Worm (Caenorhabditis elegans) whole organism, young adult: Measurements from ENCODE around the gene K07C11.7.

ENCODE experiments used
- B0019.2 ChIP-seq: fragments of 200-800 bp; sonication (Bioruptor generic); conservative IDR thresholded peaks from 2 replicates; pipeline ENCODE4 v1.3.6; 2022; ENCODE audit warnings: missing genetic modification reagents, missing genetic modification characterization, missing compliant biosample characterization
- B0336.3 ChIP-seq: fragments of 200-800 bp; sonication (Bioruptor generic); IDR thresholded peaks from 2 replicates; pipeline ENCODE4 v1.3.6; 2022; ENCODE audit warnings: missing genetic modification characterization, missing compliant biosample characterization
- C06A6.2 ChIP-seq: fragments of 200-800 bp; sonication (Bioruptor generic); conservative IDR thresholded peaks from 2 replicates; pipeline ENCODE4 v1.3.6; 2022; ENCODE audit warnings: missing genetic modification characterization, missing compliant biosample characterization
- C17E4.6 ChIP-seq: fragments of 200-800 bp; sonication (Bioruptor generic); IDR thresholded peaks from 2 replicates; pipeline ENCODE4 v1.3.6; 2022; ENCODE audit warnings: missing genetic modification reagents, missing genetic modification characterization, missing compliant biosample characterization
- D2030.7 ChIP-seq: fragments of 200-800 bp; sonication (Bioruptor generic); IDR thresholded peaks from 2 replicates; pipeline ENCODE4 v1.3.6; 2022; ENCODE audit warnings: missing genetic modification reagents, missing genetic modification characterization, missing compliant biosample characterization
- F10E7.11 ChIP-seq: sonication (generic microtip); optimal IDR thresholded peaks from 2 replicates; lab custom pipeline; 2017; ENCODE audit warnings: mild to moderate bottlenecking, missing genetic modification characterization, moderate library complexity, missing compliant biosample characterization
- F37B4.10 ChIP-seq: fragments of 200-800 bp; sonication (Bioruptor generic); IDR thresholded peaks from 2 replicates; pipeline ENCODE4 v1.3.6; 2022; ENCODE audit warnings: missing genetic modification characterization, missing compliant biosample characterization
- F39B2.1 ChIP-seq: fragments of 200-800 bp; sonication (Bioruptor generic); IDR thresholded peaks from 2 replicates; pipeline ENCODE4 v1.3.6; 2022; ENCODE audit warnings: missing genetic modification reagents, missing genetic modification characterization, missing compliant biosample characterization
- F49E8.2 ChIP-seq: sonication (generic microtip); optimal IDR thresholded peaks from 3 replicates; lab custom pipeline; 2017; ENCODE audit warnings: missing genetic modification characterization, mild to moderate bottlenecking, missing compliant biosample characterization, antibody characterized with exemption, moderate library complexity; ENCODE audit not compliant: insufficient read depth
- F57C9.4 ChIP-seq: sonication (generic microtip); optimal IDR thresholded peaks from 2 replicates; lab custom pipeline; 2017; ENCODE audit warnings: mild to moderate bottlenecking, missing genetic modification characterization, missing compliant biosample characterization
- K11D2.4 ChIP-seq: fragments of 200-800 bp; sonication (Bioruptor generic); IDR thresholded peaks from 2 replicates; pipeline ENCODE4 v1.3.6; 2022; ENCODE audit warnings: missing genetic modification reagents, missing genetic modification characterization, missing compliant biosample characterization
- T26A5.8 ChIP-seq: sonication (generic microtip); optimal IDR thresholded peaks from 2 replicates; lab custom pipeline; 2016; ENCODE audit warnings: missing genetic modification characterization, missing compliant biosample characterization
- Y53G8AR.9 ChIP-seq: fragments of 200-800 bp; sonication (Bioruptor generic); conservative IDR thresholded peaks from 2 replicates; pipeline ENCODE4 v1.3.6; 2022; ENCODE audit warnings: missing genetic modification reagents, missing genetic modification characterization, missing compliant biosample characterization
- Y56A3A.18 ChIP-seq: fragments of 200-800 bp; sonication (Bioruptor generic); IDR thresholded peaks from 2 replicates; pipeline ENCODE4 v1.3.6; 2022; ENCODE audit warnings: missing genetic modification reagents, missing genetic modification characterization, missing compliant biosample characterization
- Y79H2A.3 ChIP-seq: fragments of 200-800 bp; sonication (Bioruptor generic); conservative IDR thresholded peaks from 2 replicates; pipeline ENCODE4 v1.3.6; 2022; ENCODE audit warnings: missing genetic modification reagents, missing genetic modification characterization, missing compliant biosample characterization
- ama-1 ChIP-seq, 3 experiments: fragments of 150-350 bp in 1 of 3; sonication (generic microtip) in 2 of 3; optimal IDR thresholded peaks; 2 replicates each; lab custom pipeline; 2014 to 2018; ENCODE audit warnings: missing biosample characterization in 2 of 3, missing genetic modification characterization in 2 of 3, missing genetic modification reagents in 2 of 3
- aptf-3 ChIP-seq: fragments of 200-800 bp; sonication (Bioruptor generic); IDR thresholded peaks from 2 replicates; pipeline ENCODE4 v1.3.6; 2022; ENCODE audit warnings: missing genetic modification characterization, missing compliant biosample characterization
- atf-7 ChIP-seq: sonication (generic microtip); optimal IDR thresholded peaks from 2 replicates; lab custom pipeline; 2017; ENCODE audit warnings: mild to moderate bottlenecking, missing genetic modification characterization, missing compliant biosample characterization
- bed-2 ChIP-seq: fragments of 200-800 bp; sonication (Bioruptor generic); IDR thresholded peaks from 2 replicates; pipeline ENCODE4 v1.3.6; 2022; ENCODE audit warnings: missing genetic modification reagents, missing genetic modification characterization, missing compliant biosample characterization
- ceh-40 ChIP-seq: fragments of 200-800 bp; sonication (Bioruptor generic); IDR thresholded peaks from 2 replicates; pipeline ENCODE4 v1.3.6; 2022; ENCODE audit warnings: missing genetic modification characterization, missing compliant biosample characterization
- dox-1 ChIP-seq: fragments of 200-800 bp; sonication (Bioruptor generic); IDR thresholded peaks from 2 replicates; pipeline ENCODE4 v1.3.6; 2022; ENCODE audit warnings: missing genetic modification reagents, missing genetic modification characterization, missing compliant biosample characterization
- dpff-1 ChIP-seq: sonication (generic microtip); optimal IDR thresholded peaks from 2 replicates; lab custom pipeline; 2017; ENCODE audit warnings: mild to moderate bottlenecking, missing genetic modification characterization, missing compliant biosample characterization
- egl-18 ChIP-seq: fragments of 200-800 bp; sonication (Bioruptor generic); IDR thresholded peaks from 2 replicates; pipeline ENCODE4 v1.3.6; 2022; ENCODE audit warnings: missing genetic modification reagents, missing genetic modification characterization, missing compliant biosample characterization
- hmg-1.2 ChIP-seq: fragments of 200-800 bp; sonication (Bioruptor generic); IDR thresholded peaks from 2 replicates; pipeline ENCODE4 v1.3.6; 2022; ENCODE audit warnings: missing genetic modification reagents, missing genetic modification characterization, missing compliant biosample characterization
- hmg-20 ChIP-seq: fragments of 200-800 bp; sonication (Bioruptor generic); IDR thresholded peaks from 2 replicates; pipeline ENCODE4 v1.3.6; 2022; ENCODE audit warnings: missing genetic modification reagents, missing genetic modification characterization, missing compliant biosample characterization
- let-526 ChIP-seq: fragments of 200-800 bp; sonication (Bioruptor generic); IDR thresholded peaks from 2 replicates; pipeline ENCODE4 v1.3.6; 2022; ENCODE audit warnings: missing genetic modification reagents, missing genetic modification characterization, missing compliant biosample characterization
- let-607 ChIP-seq, 2 experiments: fragments of 200-800 bp in 1 of 2; sonication (Bioruptor generic) in 1 of 2; sonication (generic microtip) in 1 of 2; optimal IDR thresholded peaks; 2 replicates each; lab custom pipeline; 2016 to 2018; ENCODE audit warnings: mild to moderate bottlenecking in 2 of 2, missing compliant biosample characterization in 2 of 2, missing genetic modification characterization in 2 of 2, moderate library complexity in 2 of 2, missing genotype in 1 of 2
- lin-35 ChIP-seq, 3 experiments: fragments of 150-350 bp in 2 of 3; sonication (generic microtip) in 1 of 3; optimal IDR thresholded peaks; 2 replicates each; lab custom pipeline; 2014 to 2018; ENCODE audit warnings: missing biosample characterization in 3 of 3, missing genetic modification characterization in 3 of 3, missing genetic modification reagents in 3 of 3
- lin-54 ChIP-seq: fragments of 200-800 bp; sonication (Bioruptor generic); optimal IDR thresholded peaks from 2 replicates; lab custom pipeline; 2018; ENCODE audit warnings: mild to moderate bottlenecking, missing genetic modification characterization, missing compliant biosample characterization
- lsl-1 ChIP-seq: fragments of 200-800 bp; sonication (Bioruptor generic); optimal IDR thresholded peaks from 2 replicates; lab custom pipeline; 2018; ENCODE audit warnings: mild to moderate bottlenecking, missing genetic modification characterization, moderate library complexity, missing compliant biosample characterization
- madf-3 ChIP-seq: fragments of 200-800 bp; sonication (Bioruptor generic); IDR thresholded peaks from 2 replicates; pipeline ENCODE4 v1.3.6; 2022; ENCODE audit warnings: missing genetic modification reagents, missing genetic modification characterization, missing compliant biosample characterization
- madf-8 ChIP-seq: fragments of 200-800 bp; sonication (Bioruptor generic); conservative IDR thresholded peaks from 2 replicates; pipeline ENCODE4 v1.3.6; 2022; ENCODE audit warnings: missing genetic modification reagents, missing genetic modification characterization, missing compliant biosample characterization
- mcd-1 ChIP-seq: fragments of 200-800 bp; sonication (Bioruptor generic); IDR thresholded peaks from 2 replicates; pipeline ENCODE4 v1.3.6; 2022; ENCODE audit warnings: missing genetic modification reagents, missing genetic modification characterization, missing compliant biosample characterization
- mxl-1 ChIP-seq: sonication (generic microtip); optimal IDR thresholded peaks from 2 replicates; lab custom pipeline; 2016; ENCODE audit warnings: missing genetic modification characterization, missing compliant biosample characterization
- nfya-1 ChIP-seq: sonication (generic microtip); optimal IDR thresholded peaks from 2 replicates; lab custom pipeline; 2017; ENCODE audit warnings: antibody characterized with exemption, missing compliant biosample characterization, missing genetic modification characterization, borderline replicate concordance; ENCODE audit not compliant: insufficient read depth
- pha-4 ChIP-seq: fragments of 150-350 bp; sonication (generic microtip); optimal IDR thresholded peaks from 2 replicates; lab custom pipeline; 2014; ENCODE audit warnings: missing biosample characterization, missing genetic modification reagents, missing genetic modification characterization
- rec-8 ChIP-seq, 2 experiments: sonication (generic microtip); optimal IDR thresholded peaks; 2 replicates each; lab custom pipeline; 2016; ENCODE audit warnings: mild to moderate bottlenecking in 2 of 2, missing genetic modification characterization in 2 of 2, missing genetic modification reagents in 2 of 2, missing genotype in 2 of 2, missing biosample characterization in 1 of 2, missing compliant biosample characterization in 1 of 2, moderate library complexity in 1 of 2
- sdz-38 ChIP-seq: sonication (generic microtip); optimal IDR thresholded peaks from 2 replicates; lab custom pipeline; 2016; ENCODE audit warnings: missing genotype, missing genetic modification characterization, missing compliant biosample characterization
- sea-2 ChIP-seq: fragments of 200-800 bp; sonication (Bioruptor generic); IDR thresholded peaks from 2 replicates; pipeline ENCODE4 v1.3.6; 2022; ENCODE audit warnings: missing genetic modification characterization, missing compliant biosample characterization
- snpc-1.3 ChIP-seq: sonication (generic microtip); optimal IDR thresholded peaks from 2 replicates; lab custom pipeline; 2017; ENCODE audit warnings: missing genetic modification characterization, mild to moderate bottlenecking, missing compliant biosample characterization, antibody characterized with exemption, moderate library complexity, missing genotype, missing genetic modification reagents; ENCODE audit not compliant: insufficient read depth
- somi-1 ChIP-seq: fragments of 200-800 bp; sonication (Bioruptor generic); optimal IDR thresholded peaks from 2 replicates; lab custom pipeline; 2018; ENCODE audit warnings: mild to moderate bottlenecking, missing genetic modification characterization, missing compliant biosample characterization
- tlf-1 ChIP-seq: fragments of 200-800 bp; sonication (Bioruptor generic); optimal IDR thresholded peaks from 2 replicates; lab custom pipeline; 2018; ENCODE audit warnings: mild to moderate bottlenecking, missing genetic modification characterization, missing compliant biosample characterization
- unc-130 ChIP-seq: sonication (generic microtip); optimal IDR thresholded peaks from 2 replicates; lab custom pipeline; 2016; ENCODE audit warnings: missing genetic modification reagents, missing genetic modification characterization, missing compliant biosample characterization
- unc-62 ChIP-seq: fragments of 150-350 bp; optimal IDR thresholded peaks from 2 replicates; lab custom pipeline; 2014; ENCODE audit warnings: missing biosample characterization, missing genetic modification reagents, missing genetic modification characterization
- ztf-18 ChIP-seq: sonication (generic microtip); optimal IDR thresholded peaks from 2 replicates; lab custom pipeline; 2016; ENCODE audit warnings: missing genotype, mild to moderate bottlenecking, missing genetic modification characterization, missing compliant biosample characterization
- ztf-22 ChIP-seq: fragments of 200-800 bp; sonication (Bioruptor generic); optimal IDR thresholded peaks from 2 replicates; lab custom pipeline; 2018; ENCODE audit warnings: mild to moderate bottlenecking, missing genetic modification characterization, moderate library complexity, missing compliant biosample characterization
- ztf-28 ChIP-seq: fragments of 200-800 bp; sonication (Bioruptor generic); IDR thresholded peaks from 2 replicates; pipeline ENCODE4 v1.3.6; 2022; ENCODE audit warnings: missing genetic modification reagents, missing genetic modification characterization, missing compliant biosample characterization
- ztf-6 ChIP-seq: fragments of 200-800 bp; sonication (Bioruptor generic); IDR thresholded peaks from 2 replicates; pipeline ENCODE4 v1.3.6; 2022; ENCODE audit warnings: missing genetic modification reagents, missing genetic modification characterization, missing compliant biosample characterization

K07C11.7 gene

ce11 chrV:8228712-8229119, 14.9 kb upstream of the K07C11.7 start (continued):
- TF ChIP-seq atf-7 (peak; percentile 67), F49E8.2 (tag; lab: Kevin White, UChicago) (peak; percentile 96), dpff-1 (tag; lab: Kevin White, UChicago) (no peak), unc-130 (peak; percentile 62), lin-35 (GFP tag; optimal IDR thresholded peaks at IDR 0.05; lab: Kevin White, UChicago) (peak in 2 of 3 experiments; percentile 31 to 75), madf-8 (GFP tag; lab: Robert Waterston, UW) (peak; percentile 65), F39B2.1 (GFP tag; lab: Robert Waterston, UW) (peak; percentile 82), hmg-20 (peak; percentile 84), somi-1 (GFP tag; lab: Kevin White, UChicago) (peak; percentile 80), lsl-1 (peak; percentile 83), F57C9.4 (tag; lab: Kevin White, UChicago) (no peak), lin-54 (GFP tag; lab: Kevin White, UChicago) (peak; percentile 86), T26A5.8 (tag; lab: Kevin White, UChicago) (no peak), sdz-38 (no peak), aptf-3 (GFP tag; lab: Robert Waterston, UW) (no peak), madf-3 (peak; percentile 74), Y53G8AR.9 (GFP tag; lab: Robert Waterston, UW) (peak; percentile 86), pha-4 (tag; lab: Kevin White, UChicago) (no peak), D2030.7 (peak; percentile 98), nfya-1 (tag; lab: Kevin White, UChicago) (no peak), rec-8 (tag; optimal IDR thresholded peaks at IDR 0.05; lab: Kevin White, UChicago) (peak in 1 of 2 experiments; percentile 83), mxl-1 (tag; lab: Kevin White, UChicago) (peak; percentile 31), ceh-40 (GFP tag; lab: Robert Waterston, UW) (no peak), ztf-22 (peak; percentile 22), Y56A3A.18 (peak; percentile 94), snpc-1.3 (peak; percentile 98), K11D2.4 (GFP tag; lab: Robert Waterston, UW) (peak; percentile 37; the same call in 1 of the 2 replicates), C06A6.2 (GFP tag; lab: Robert Waterston, UW) (peak; percentile 74), F37B4.10 (GFP tag; lab: Robert Waterston, UW) (no peak), let-607 (tag; optimal IDR thresholded peaks at IDR 0.05; lab: Kevin White, UChicago) (peak; percentile 19 to 22), unc-62 (GFP tag; lab: Kevin White, UChicago) (no peak), F10E7.11 (tag; lab: Kevin White, UChicago) (peak; percentile 8), ama-1 (optimal IDR thresholded peaks at IDR 0.05; lab: Kevin White, UChicago) (peak; percentile 91), ama-1 (GFP tag; optimal IDR thresholded peaks at IDR 0.05; lab: Kevin White, UChicago) (peak in 1 of 2 experiments; percentile 35), sea-2 (no peak), hmg-1.2 (GFP tag; lab: Robert Waterston, UW) (peak; percentile 99), let-526 (GFP tag; lab: Robert Waterston, UW) (no peak), Y79H2A.3 (GFP tag; lab: Robert Waterston, UW) (0 out of 2 replicates have a peak, but pooled peaks have one; percentile 65), ztf-18 (tag; lab: Kevin White, UChicago) (peak; percentile 72), bed-2 (GFP tag; lab: Robert Waterston, UW) (peak; percentile 41; the same call in 1 of the 2 replicates), dox-1 (peak; percentile 96), egl-18 (GFP tag; lab: Robert Waterston, UW) (no peak), tlf-1 (GFP tag; lab: Kevin White, UChicago) (peak; percentile 69), ztf-28 (GFP tag; lab: Robert Waterston, UW) (peak; percentile 91), B0019.2 (GFP tag; lab: Robert Waterston, UW) (peak; percentile 69), C17E4.6 (GFP tag; lab: Robert Waterston, UW) (peak; percentile 83), mcd-1 (peak; percentile 84), ztf-6 (GFP tag; lab: Robert Waterston, UW) (no peak), B0336.3 (GFP tag; lab: Robert Waterston, UW) (peak; percentile 96)
